Fruit fly (Drosophila melanogaster) whole organism, prepupa: ENCODE measurements around the gene Jarid2.

Source experiments
- Blimp-1 ChIP-seq: fragments of 200-800 bp; sonication (Bioruptor generic); optimal IDR thresholded peaks from 3 replicates; lab custom pipeline; 2017; ENCODE audit warnings: missing biosample characterization, missing genetic modification characterization, mild to moderate bottlenecking, moderate library complexity, missing genetic modification reagents
- CG10631 ChIP-seq: fragments of 200-800 bp; sonication (Bioruptor generic); optimal IDR thresholded peaks from 2 replicates; lab custom pipeline; 2016; ENCODE audit warnings: missing biosample characterization, missing genetic modification characterization
- CG11294 ChIP-seq: fragments of 200-800 bp; sonication (Bioruptor generic); IDR thresholded peaks from 2 replicates; pipeline ENCODE4 v1.3.6; 2022; ENCODE audit warnings: missing biosample characterization, missing genetic modification characterization
- CG11762 ChIP-seq: fragments of 200-800 bp; sonication (Bioruptor generic); optimal IDR thresholded peaks from 3 replicates; lab custom pipeline; 2016; ENCODE audit warnings: missing biosample characterization, missing genetic modification characterization; ENCODE audit not compliant: insufficient read depth
- CG11902 ChIP-seq: fragments of 200-800 bp; sonication (Bioruptor generic); optimal IDR thresholded peaks from 3 replicates; lab custom pipeline; 2016; ENCODE audit warnings: missing biosample characterization, missing genetic modification characterization
- CG16779 ChIP-seq: fragments of 200-800 bp; sonication (Bioruptor generic); optimal IDR thresholded peaks from 3 replicates; lab custom pipeline; 2017; ENCODE audit warnings: missing biosample characterization, mild to moderate bottlenecking, missing genetic modification characterization
- CG3032 ChIP-seq: fragments of 200-800 bp; optimal IDR thresholded peaks from 2 replicates; lab custom pipeline; 2019; ENCODE audit warnings: missing biosample characterization, mild to moderate bottlenecking, missing genetic modification characterization, moderate library complexity
- CG31627 ChIP-seq: fragments of 200-800 bp; sonication (Bioruptor generic); optimal IDR thresholded peaks from 3 replicates; lab custom pipeline; 2016; ENCODE audit warnings: missing biosample characterization, missing genetic modification characterization
- CG32006 ChIP-seq: fragments of 200-800 bp; sonication (Bioruptor generic); optimal IDR thresholded peaks from 3 replicates; lab custom pipeline; 2017; ENCODE audit warnings: missing biosample characterization, mild to moderate bottlenecking, missing genetic modification characterization
- CG3919 ChIP-seq: fragments of 200-800 bp; sonication (Bioruptor generic); optimal IDR thresholded peaks from 3 replicates; lab custom pipeline; 2016; ENCODE audit warnings: missing biosample characterization, missing genetic modification characterization
- CG4318 ChIP-seq: fragments of 200-800 bp; sonication (Bioruptor generic); optimal IDR thresholded peaks from 3 replicates; lab custom pipeline; 2017; ENCODE audit warnings: missing biosample characterization, mild to moderate bottlenecking, missing genetic modification characterization
- CG6276 ChIP-seq: fragments of 200-800 bp; sonication (Bioruptor generic); optimal IDR thresholded peaks from 2 replicates; lab custom pipeline; 2017; ENCODE audit warnings: missing biosample characterization, mild to moderate bottlenecking, missing genetic modification characterization
- CG6792 ChIP-seq: fragments of 200-800 bp; sonication (Bioruptor generic); optimal IDR thresholded peaks from 3 replicates; lab custom pipeline; 2016; ENCODE audit warnings: missing biosample characterization, missing genetic modification characterization
- CG6808 ChIP-seq: fragments of 200-800 bp; sonication (Bioruptor generic); optimal IDR thresholded peaks from 3 replicates; lab custom pipeline; 2017; ENCODE audit warnings: missing biosample characterization, missing genetic modification characterization, mild to moderate bottlenecking, moderate library complexity, missing genetic modification reagents
- CG6854 ChIP-seq: fragments of 200-800 bp; sonication (Bioruptor generic); optimal IDR thresholded peaks from 2 replicates; lab custom pipeline; 2017; ENCODE audit warnings: missing biosample characterization, mild to moderate bottlenecking, missing genetic modification characterization
- CG7368 ChIP-seq: fragments of 200-800 bp; sonication (Bioruptor generic); optimal IDR thresholded peaks from 3 replicates; lab custom pipeline; 2016; ENCODE audit warnings: missing biosample characterization, missing genetic modification characterization
- Eip78C ChIP-seq: fragments of 200-800 bp; sonication (Bioruptor generic); peaks from one replicate; lab custom pipeline; 2016; ENCODE audit warnings: missing biosample characterization, missing genetic modification characterization
- Eip93F ChIP-seq: fragments of 200-800 bp; sonication (Bioruptor generic); optimal IDR thresholded peaks from 2 replicates; lab custom pipeline; 2016; ENCODE audit warnings: missing biosample characterization, mild to moderate bottlenecking, missing genetic modification characterization
- Gug ChIP-seq: fragments of 200-800 bp; sonication (Bioruptor generic); IDR thresholded peaks from 2 replicates; pipeline ENCODE4 v1.3.6; 2022; ENCODE audit warnings: missing biosample characterization, missing genetic modification characterization
- Met ChIP-seq: fragments of 200-800 bp; sonication (Bioruptor generic); optimal IDR thresholded peaks from 3 replicates; lab custom pipeline; 2016; ENCODE audit warnings: missing biosample characterization, missing genetic modification characterization
- Sox102F ChIP-seq: fragments of 200-800 bp; sonication (Bioruptor generic); optimal IDR thresholded peaks from 2 replicates; lab custom pipeline; 2016; ENCODE audit warnings: missing biosample characterization, mild to moderate bottlenecking, missing genetic modification characterization
- Sox15 ChIP-seq: fragments of 200-800 bp; sonication (Bioruptor generic); optimal IDR thresholded peaks from 3 replicates; lab custom pipeline; 2016; ENCODE audit warnings: missing biosample characterization, missing genetic modification characterization
- acj6 ChIP-seq: fragments of 200-800 bp; sonication (Bioruptor generic); optimal IDR thresholded peaks from 3 replicates; lab custom pipeline; 2016; ENCODE audit warnings: missing biosample characterization, missing genetic modification characterization
- eg ChIP-seq: fragments of 200-800 bp; sonication (Bioruptor generic); IDR thresholded peaks from 3 replicates; pipeline ENCODE4 v1.3.6; 2022; ENCODE audit warnings: missing biosample characterization, missing genetic modification characterization
- esn ChIP-seq: fragments of 200-800 bp; sonication (Bioruptor generic); optimal IDR thresholded peaks from 2 replicates; lab custom pipeline; 2016; ENCODE audit warnings: missing biosample characterization, mild to moderate bottlenecking, missing genetic modification characterization, moderate library complexity
- fd59A ChIP-seq: fragments of 200-800 bp; sonication (Bioruptor generic); optimal IDR thresholded peaks from 2 replicates; lab custom pipeline; 2017; ENCODE audit warnings: missing biosample characterization, mild to moderate bottlenecking, missing genetic modification characterization, missing genetic modification reagents
- fd85E ChIP-seq: fragments of 200-800 bp; sonication (Bioruptor generic); optimal IDR thresholded peaks from 3 replicates; lab custom pipeline; 2016; ENCODE audit warnings: missing biosample characterization, missing genetic modification characterization
- fkh ChIP-seq: fragments of 200-800 bp; sonication (Bioruptor generic); optimal IDR thresholded peaks from 3 replicates; lab custom pipeline; 2017; ENCODE audit warnings: missing biosample characterization, mild to moderate bottlenecking, missing genetic modification characterization, moderate library complexity
- lz ChIP-seq: fragments of 200-800 bp; sonication (Bioruptor generic); optimal IDR thresholded peaks from 3 replicates; lab custom pipeline; 2016; ENCODE audit warnings: missing biosample characterization, missing genetic modification characterization
- net ChIP-seq: fragments of 200-800 bp; sonication (Bioruptor generic); optimal IDR thresholded peaks from 3 replicates; lab custom pipeline; 2016; ENCODE audit warnings: missing biosample characterization, missing genetic modification characterization
- salr ChIP-seq, 2 experiments: fragments of 200-800 bp; sonication (Bioruptor generic); optimal IDR thresholded peaks; 3 replicates each; lab custom pipeline; 2016 to 2018; ENCODE audit warnings: missing biosample characterization in 2 of 2, missing genetic modification characterization in 2 of 2, mild to moderate bottlenecking in 1 of 2
- spab ChIP-seq: fragments of 200-800 bp; sonication (Bioruptor generic); optimal IDR thresholded peaks from 2 replicates; lab custom pipeline; 2017; ENCODE audit warnings: missing biosample characterization, mild to moderate bottlenecking, missing genetic modification characterization, missing genetic modification reagents
- svp ChIP-seq: fragments of 200-800 bp; sonication (Bioruptor generic); peaks from one replicate; lab custom pipeline; 2016; ENCODE audit warnings: missing biosample characterization, missing genetic modification characterization
- topi ChIP-seq: fragments of 200-800 bp; sonication (Bioruptor generic); optimal IDR thresholded peaks from 3 replicates; lab custom pipeline; 2016; ENCODE audit warnings: missing biosample characterization, missing genetic modification characterization
- vri ChIP-seq: fragments of 200-800 bp; sonication (Bioruptor generic); optimal IDR thresholded peaks from 3 replicates; lab custom pipeline; 2016; ENCODE audit warnings: missing biosample characterization, mild to moderate bottlenecking, missing genetic modification characterization

Gene Jarid2

DNA sequence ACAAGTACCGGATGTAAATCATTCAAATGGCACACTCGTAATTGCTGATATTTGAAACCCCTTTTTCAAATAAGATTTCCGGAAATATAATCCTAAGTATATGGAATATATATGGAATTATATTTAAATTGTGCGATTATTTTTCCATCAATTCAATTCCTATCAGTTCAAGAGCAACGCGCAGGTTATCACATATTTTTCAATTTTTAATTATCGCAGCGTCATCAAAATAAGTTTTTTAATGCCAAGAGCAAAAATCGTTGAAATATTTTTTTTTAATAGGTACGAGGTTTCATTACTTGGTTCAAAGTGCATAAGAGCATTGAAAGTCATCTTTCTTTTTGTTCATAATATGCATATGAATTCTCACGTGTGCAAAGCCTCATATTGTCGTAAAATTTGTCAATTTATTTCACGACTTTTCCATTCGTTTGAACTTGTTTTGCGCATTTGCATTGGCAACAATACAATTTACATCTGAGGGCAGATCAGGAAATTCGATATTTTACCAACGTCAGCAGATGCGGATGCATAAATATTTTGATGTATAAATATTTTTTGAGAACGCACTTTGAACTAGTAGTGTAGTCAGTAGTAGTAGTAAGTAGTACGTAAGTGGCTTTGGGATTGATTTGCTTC, 21.3 kb downstream of the Jarid2 start:
- no peak for TF ChIP-seq CG11762 (GFP tag; lab: Kevin White, UChicago)
- TF ChIP-seq svp (GFP tag; lab: Kevin White, UChicago), result peak; percentile 90

DNA sequence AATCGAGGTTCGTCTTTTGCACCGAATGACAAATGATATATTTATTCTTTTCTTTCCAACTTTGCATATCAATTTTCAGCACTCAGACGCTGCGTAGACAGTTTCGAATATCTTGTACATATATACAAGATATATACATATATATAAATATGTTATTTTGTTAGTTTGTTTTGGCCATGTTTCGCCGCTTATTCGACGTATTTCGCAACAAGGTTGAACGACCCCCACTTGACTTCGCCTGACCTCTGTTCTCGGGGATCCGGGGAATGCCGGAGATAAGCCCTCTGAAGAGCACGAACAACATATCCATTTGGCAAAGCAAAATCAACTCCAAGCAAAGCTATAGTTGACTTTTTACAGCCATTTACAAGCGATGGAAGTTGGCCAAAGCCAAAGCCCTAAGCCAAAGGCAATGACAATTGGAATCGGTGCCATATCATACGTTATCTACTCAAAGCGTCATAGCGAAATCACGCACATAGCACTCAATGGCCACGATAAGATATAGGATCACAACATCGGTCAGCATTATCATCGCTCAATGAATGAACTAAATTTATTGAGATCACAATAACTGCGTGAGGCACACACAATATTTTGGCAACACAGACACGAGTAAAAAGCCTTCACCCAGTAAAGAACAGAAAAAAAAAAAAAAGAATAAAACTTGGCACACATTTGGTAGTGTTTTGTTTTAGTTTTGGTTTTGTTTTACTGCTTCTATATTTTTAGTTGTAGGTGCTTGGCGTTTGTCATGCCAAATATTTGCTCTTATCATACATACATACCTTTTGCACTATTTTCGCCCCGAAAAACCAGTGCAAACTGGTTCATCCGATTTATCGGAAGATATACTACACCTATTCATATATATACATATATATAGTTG, 23.3 kb downstream of the Jarid2 start:
- TF ChIP-seq acj6 (GFP tag; lab: Kevin White, UChicago) (no peak), vri (peak; percentile 13), fkh (GFP tag; lab: Kevin White, UChicago) (no peak), fd85E (no peak), CG4318 (GFP tag; lab: Kevin White, UChicago) (no peak), CG11902 (GFP tag; lab: Kevin White, UChicago) (no peak), CG6854 (GFP tag; lab: Kevin White, UChicago) (no peak), svp (GFP tag; lab: Kevin White, UChicago) (peak; percentile 82), CG10631 (GFP tag; lab: Kevin White, UChicago) (no peak), CG11762 (GFP tag; lab: Kevin White, UChicago) (no peak), spab (GFP tag; lab: Kevin White, UChicago) (no peak)
- TF ChIP-seq, all 60 proteins: peak for 2

DNA sequence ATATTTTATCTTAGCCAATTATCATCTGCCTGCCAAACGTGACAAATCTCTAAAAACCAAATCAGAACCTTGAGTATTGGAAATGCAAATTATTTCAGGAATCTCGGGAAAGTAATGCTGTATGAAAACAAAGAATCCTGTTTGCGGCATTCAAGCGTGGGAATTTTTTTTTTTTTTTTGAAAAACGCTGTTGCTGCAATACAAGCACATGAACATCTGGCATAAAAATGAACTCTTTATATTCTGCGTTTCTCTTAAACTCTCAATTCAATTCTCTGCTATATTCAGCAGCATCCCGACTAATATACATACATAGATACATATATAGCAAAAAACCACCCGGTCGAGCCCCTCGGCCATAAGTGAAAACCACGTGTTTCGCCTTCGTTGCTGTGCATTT, 24.5 kb downstream of the Jarid2 start:
- TF ChIP-seq CG32006 (GFP tag; lab: Kevin White, UChicago), result no peak
- TF ChIP-seq topi (GFP tag; lab: Kevin White, UChicago), result no peak
- TF ChIP-seq Eip78C (GFP tag; lab: Kevin White, UChicago), result peak; percentile 23

DNA sequence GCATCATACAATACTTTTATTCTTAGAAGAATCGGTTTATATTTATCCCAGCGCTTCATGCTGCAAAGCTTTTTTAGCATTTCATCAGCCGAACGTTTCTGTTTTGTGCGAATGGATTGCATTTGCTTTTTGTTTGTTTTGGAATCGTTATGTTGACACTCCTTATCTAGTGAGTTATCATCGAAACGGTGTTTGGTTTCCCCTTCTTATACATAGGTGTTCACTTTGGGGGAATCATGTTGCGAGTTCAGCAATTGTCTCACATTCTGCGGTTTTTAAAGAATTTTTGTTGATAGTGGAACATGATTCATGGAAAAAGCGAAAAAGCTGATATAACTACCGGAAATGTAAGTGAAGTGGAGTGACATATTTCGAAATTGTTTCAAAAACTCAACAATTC, 25.5 kb downstream of the Jarid2 start:
- TF ChIP-seq CG3919 (GFP tag; lab: Kevin White, UChicago) (no peak), fkh (GFP tag; lab: Kevin White, UChicago) (peak; percentile 39)

DNA sequence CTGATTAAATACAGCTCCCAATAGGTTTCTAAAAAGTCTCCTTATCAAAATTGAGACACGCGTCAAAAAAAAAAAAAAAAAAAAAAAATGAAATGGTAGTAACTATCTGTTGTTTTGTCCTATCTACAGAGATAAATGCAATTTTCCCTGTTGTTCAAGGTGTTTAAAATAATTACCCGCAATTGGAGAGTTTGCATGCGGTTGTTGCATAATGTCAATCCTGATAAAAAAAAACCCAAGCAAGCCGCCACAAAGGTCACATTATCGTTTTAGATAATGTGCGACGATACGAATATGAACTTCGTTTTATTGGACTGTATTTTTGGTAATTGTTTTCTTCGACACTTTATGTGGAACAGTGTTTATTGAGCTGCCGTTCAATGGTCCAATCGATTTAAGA, 26.0 kb downstream of the Jarid2 start:
- peak; percentile 39 for TF ChIP-seq vri
- no peak for TF ChIP-seq CG11294 (GFP tag; lab: Robert Waterston, UW)

DNA sequence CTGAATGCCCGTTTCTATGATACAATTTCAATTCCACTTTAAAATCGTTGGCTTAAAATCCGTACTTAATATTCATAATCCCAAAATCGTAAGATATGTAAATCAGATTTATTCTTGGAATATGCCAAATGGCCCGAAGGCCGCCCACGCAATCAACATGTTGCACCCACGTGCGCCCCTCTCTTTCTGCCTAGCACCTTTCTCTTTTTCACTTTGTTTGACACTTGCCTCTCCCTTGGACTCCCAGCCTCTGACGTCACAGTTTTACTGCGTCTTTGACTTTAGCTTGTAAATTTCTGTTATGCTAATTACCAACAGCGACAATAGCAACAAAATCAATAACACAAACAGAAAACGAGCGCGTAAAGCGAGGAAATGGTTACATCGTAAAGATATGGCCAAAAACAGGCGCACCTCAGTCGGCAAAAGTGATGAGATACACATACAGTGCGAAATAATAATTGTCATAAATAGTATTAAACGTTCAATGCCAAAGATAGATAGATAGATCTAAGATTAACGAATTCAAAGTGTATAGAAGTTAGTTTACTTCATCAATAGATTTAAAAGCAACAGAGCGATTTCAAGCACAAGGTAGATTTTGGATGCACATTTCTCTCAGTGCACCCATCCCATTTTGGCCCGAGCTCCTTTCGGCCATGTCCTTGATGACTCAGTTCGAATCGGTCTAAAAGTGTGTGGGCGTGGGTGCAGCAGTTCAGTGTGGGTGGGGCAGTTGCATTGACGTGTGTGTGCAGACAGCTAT, 26.9 kb downstream of the Jarid2 start:
- TF ChIP-seq eg (GFP tag; lab: Robert Waterston, UW) (0 out of 3 replicates have a peak, but pooled peaks have one; percentile 39), esn (GFP tag; lab: Kevin White, UChicago) (no peak), CG6854 (GFP tag; lab: Kevin White, UChicago) (no peak), Gug (GFP tag; lab: Robert Waterston, UW) (0 out of 2 replicates have a peak, but pooled peaks have one; percentile 49), CG6276 (GFP tag; lab: Kevin White, UChicago) (peak; percentile 23), Met (GFP tag; lab: Kevin White, UChicago) (no peak), CG6808 (GFP tag; lab: Kevin White, UChicago) (peak; percentile 13), vri (no peak), spab (GFP tag; lab: Kevin White, UChicago) (peak; percentile 23), CG10631 (GFP tag; lab: Kevin White, UChicago) (no peak), CG3032 (tag; lab: Kevin White, UChicago) (no peak), Eip93F (GFP tag; lab: Kevin White, UChicago) (no peak), fd85E (no peak), Sox102F (GFP tag; lab: Kevin White, UChicago) (no peak), CG6792 (no peak), CG7368 (GFP tag; lab: Kevin White, UChicago) (peak; percentile 6), CG11902 (GFP tag; lab: Kevin White, UChicago) (no peak), CG31627 (no peak), Sox15 (no peak), Blimp-1 (GFP tag; lab: Kevin White, UChicago) (no peak), fd59A (GFP tag; lab: Kevin White, UChicago) (no peak), fkh (GFP tag; lab: Kevin White, UChicago) (peak; percentile 10), CG16779 (tag; lab: Kevin White, UChicago) (no peak), net (GFP tag; lab: Kevin White, UChicago) (peak; percentile 23), lz (no peak), CG4318 (GFP tag; lab: Kevin White, UChicago) (no peak), CG11762 (GFP tag; lab: Kevin White, UChicago) (no peak), salr (GFP tag; optimal IDR thresholded peaks at IDR 0.05; lab: Kevin White, UChicago) (no peak)
